Worm (Caenorhabditis elegans) whole organism, midembryonic: ENCODE measurements around the gene C07G1.7.

ENCODE experiments used
- cog-1 ChIP-seq: sonication (generic microtip); optimal IDR thresholded peaks from 2 replicates; lab custom pipeline; 2016; ENCODE audit warnings: missing genetic modification characterization, missing compliant biosample characterization
- flt-1 ChIP-seq: fragments of 200-800 bp; sonication (Bioruptor generic); IDR thresholded peaks from 2 replicates; pipeline ENCODE4 v1.3.6; 2022; ENCODE audit warnings: missing genetic modification characterization, missing compliant biosample characterization
- klf-2 ChIP-seq: fragments of 200-800 bp; sonication (Bioruptor generic); conservative IDR thresholded peaks from 2 replicates; pipeline ENCODE4 v1.3.6; 2022; ENCODE audit warnings: missing genetic modification reagents, missing genetic modification characterization, missing compliant biosample characterization
- med-1 ChIP-seq: sonication (generic microtip); optimal IDR thresholded peaks from 2 replicates; lab custom pipeline; 2017; ENCODE audit warnings: missing genetic modification characterization, mild to moderate bottlenecking, missing compliant biosample characterization, antibody characterized with exemption, missing genetic modification reagents; ENCODE audit not compliant: insufficient read depth
- ref-1 ChIP-seq: fragments of 200-800 bp; sonication (Bioruptor generic); conservative IDR thresholded peaks from 2 replicates; pipeline ENCODE4 v1.3.6; 2022; ENCODE audit warnings: missing genetic modification reagents, missing genetic modification characterization, missing compliant biosample characterization
- tab-1 ChIP-seq: fragments of 200-800 bp; sonication (Bioruptor generic); IDR thresholded peaks from 2 replicates; pipeline ENCODE4 v1.3.6; 2022; ENCODE audit warnings: missing genetic modification characterization, missing compliant biosample characterization
- ztf-23 ChIP-seq: fragments of 200-800 bp; sonication (Bioruptor generic); IDR thresholded peaks from 2 replicates; pipeline ENCODE4 v1.3.6; 2022; ENCODE audit warnings: missing genetic modification reagents, missing genetic modification characterization, missing compliant biosample characterization
- ztf-29 ChIP-seq: fragments of 200-800 bp; sonication (Bioruptor generic); IDR thresholded peaks from 2 replicates; pipeline ENCODE4 v1.3.6; 2022; ENCODE audit warnings: missing genetic modification reagents, missing genetic modification characterization, missing compliant biosample characterization

DNA sequence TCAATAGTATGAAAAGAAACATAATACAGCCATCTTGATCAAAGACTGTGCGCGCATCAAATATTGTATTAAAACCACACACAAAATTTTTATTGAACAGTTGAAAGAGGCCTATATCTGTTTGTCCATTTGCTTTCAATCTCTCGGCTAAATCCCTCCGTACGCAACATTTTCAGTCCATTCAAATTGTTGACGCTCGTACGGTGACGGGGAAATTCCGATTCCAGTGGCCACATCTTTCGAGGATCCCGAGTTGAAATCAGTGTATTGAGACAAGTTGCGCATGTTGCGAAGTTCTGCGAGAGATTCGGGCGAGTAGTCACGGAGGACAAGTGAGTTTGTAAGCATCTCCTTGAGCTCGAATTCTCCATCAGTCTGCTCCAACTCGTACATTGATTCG, 47.1 kb downstream of the C07G1.7 start:
- TF ChIP-seq tab-1 (GFP tag; lab: Robert Waterston, UW) (no peak), ztf-29 (GFP tag; lab: Robert Waterston, UW) (no peak), ztf-23 (no peak), med-1 (GFP tag; lab: Kevin White, UChicago) (no peak), cog-1 (no peak), klf-2 (GFP tag; lab: Robert Waterston, UW) (no peak), flt-1 (no peak), ref-1 (GFP tag; lab: Robert Waterston, UW) (no peak)
